Worm (Caenorhabditis elegans) whole organism, L4 larva: ENCODE results near the gene elp-1.

ENCODE experiments used
- lsy-2 ChIP-seq, 2 experiments: fragments of 150-350 bp in 1 of 2; sonication (generic microtip) in 1 of 2; optimal IDR thresholded peaks; 2 replicates each; lab custom pipeline; 2014 to 2017; ENCODE audit warnings: missing biosample characterization in 2 of 2, missing genetic modification characterization in 2 of 2
- nhr-10 ChIP-seq: fragments of 150-350 bp; optimal IDR thresholded peaks from 2 replicates; lab custom pipeline; 2014; ENCODE audit warnings: missing biosample characterization, missing genetic modification characterization
- nhr-77 ChIP-seq: fragments of 150-350 bp; optimal IDR thresholded peaks from 2 replicates; lab custom pipeline; 2014; ENCODE audit warnings: missing biosample characterization, missing genetic modification characterization
- unc-39 ChIP-seq: sonication (generic microtip); optimal IDR thresholded peaks from 2 replicates; lab custom pipeline; 2017; ENCODE audit warnings: missing biosample characterization, missing genetic modification characterization

- no peak for TF ChIP-seq lsy-2 (tag; optimal IDR thresholded peaks at IDR 0.05; lab: Kevin White, UChicago)
- TF ChIP-seq unc-39 (tag; lab: Kevin White, UChicago) = no peak
- TF ChIP-seq nhr-10 (tag; lab: Kevin White, UChicago) = no peak
- no peak for TF ChIP-seq nhr-77 (tag; lab: Kevin White, UChicago)
Measured at ce11 chrV:20722447-20722846, 47.5 kb downstream of the elp-1 start.
